Worm (Caenorhabditis elegans) whole organism, late embryonic: ENCODE results near the gene ZK856.4.

Experiments
- C08G9.2 ChIP-seq: sonication (generic microtip); optimal IDR thresholded peaks from 2 replicates; lab custom pipeline; 2016; ENCODE audit warnings: mild to moderate bottlenecking, missing genetic modification characterization, moderate library complexity, missing compliant biosample characterization
- C38D4.7 ChIP-seq: fragments of 200-800 bp; sonication (Bioruptor generic); optimal IDR thresholded peaks from 2 replicates; lab custom pipeline; 2018; ENCODE audit warnings: mild to moderate bottlenecking, missing genetic modification characterization, moderate library complexity, missing compliant biosample characterization
- K09A11.1 ChIP-seq: sonication (generic microtip); optimal IDR thresholded peaks from 2 replicates; lab custom pipeline; 2017; ENCODE audit warnings: antibody characterized with exemption, mild to moderate bottlenecking, missing genetic modification characterization, missing compliant biosample characterization; ENCODE audit not compliant: insufficient read depth
- T23F11.4 ChIP-seq: fragments of 200-800 bp; sonication (Bioruptor generic); optimal IDR thresholded peaks from 2 replicates; lab custom pipeline; 2018; ENCODE audit warnings: mild to moderate bottlenecking, missing genetic modification characterization, missing compliant biosample characterization
- Y22D7AL.16 ChIP-seq: sonication (generic microtip); optimal IDR thresholded peaks from 2 replicates; lab custom pipeline; 2016; ENCODE audit warnings: missing genetic modification characterization, missing compliant biosample characterization
- ceh-14 ChIP-seq: sonication (generic microtip); optimal IDR thresholded peaks from 2 replicates; lab custom pipeline; 2016; ENCODE audit warnings: missing genotype, missing genetic modification characterization, missing compliant biosample characterization
- ceh-19 ChIP-seq: fragments of 200-800 bp; sonication (Bioruptor generic); optimal IDR thresholded peaks from 2 replicates; lab custom pipeline; 2018; ENCODE audit warnings: mild to moderate bottlenecking, missing genetic modification characterization, missing compliant biosample characterization
- ceh-2 ChIP-seq: sonication (generic microtip); optimal IDR thresholded peaks from 2 replicates; lab custom pipeline; 2016; ENCODE audit warnings: missing genotype, missing genetic modification characterization, missing compliant biosample characterization
- ceh-22 ChIP-seq: sonication (generic microtip); optimal IDR thresholded peaks from 2 replicates; lab custom pipeline; 2017; ENCODE audit warnings: missing biosample characterization, missing genetic modification characterization
- ceh-24 ChIP-seq: sonication (generic microtip); optimal IDR thresholded peaks from 2 replicates; lab custom pipeline; 2016; ENCODE audit warnings: mild to moderate bottlenecking, missing genetic modification characterization, missing compliant biosample characterization
- ceh-31 ChIP-seq: sonication (generic microtip); optimal IDR thresholded peaks from 2 replicates; lab custom pipeline; 2016; ENCODE audit warnings: missing genetic modification characterization, missing compliant biosample characterization
- ceh-45 ChIP-seq: fragments of 200-800 bp; sonication (Bioruptor generic); IDR thresholded peaks from 2 replicates; pipeline ENCODE4 v1.3.6; 2022; ENCODE audit warnings: missing genetic modification reagents, missing genetic modification characterization, missing compliant biosample characterization
- che-1 ChIP-seq: sonication (generic microtip); optimal IDR thresholded peaks from 2 replicates; lab custom pipeline; 2016; ENCODE audit warnings: mild to moderate bottlenecking, missing genetic modification characterization, missing compliant biosample characterization
- dve-1 ChIP-seq: sonication (generic microtip); optimal IDR thresholded peaks from 2 replicates; lab custom pipeline; 2017; ENCODE audit warnings: antibody characterized with exemption, mild to moderate bottlenecking, missing genetic modification characterization, missing compliant biosample characterization
- elt-2 ChIP-seq: sonication (generic microtip); optimal IDR thresholded peaks from 2 replicates; lab custom pipeline; 2016; ENCODE audit warnings: missing genetic modification reagents, missing genetic modification characterization, missing compliant biosample characterization
- elt-4 ChIP-seq: sonication (generic microtip); optimal IDR thresholded peaks from 2 replicates; lab custom pipeline; 2016; ENCODE audit warnings: missing genetic modification characterization, missing compliant biosample characterization
- fkh-10 ChIP-seq: fragments of 150-350 bp; optimal IDR thresholded peaks from 2 replicates; lab custom pipeline; 2014; ENCODE audit warnings: missing biosample characterization, missing genetic modification reagents, missing genetic modification characterization
- gmeb-2 ChIP-seq: sonication (generic microtip); optimal IDR thresholded peaks from 2 replicates; lab custom pipeline; 2016; ENCODE audit warnings: missing genetic modification characterization, inconsistent platforms, missing compliant biosample characterization
- hlh-13 ChIP-seq: fragments of 200-800 bp; sonication (Bioruptor generic); optimal IDR thresholded peaks from 2 replicates; lab custom pipeline; 2018; ENCODE audit warnings: mild to moderate bottlenecking, missing genetic modification characterization, missing compliant biosample characterization
- hlh-15 ChIP-seq: sonication (generic microtip); optimal IDR thresholded peaks from 2 replicates; lab custom pipeline; 2016; ENCODE audit warnings: missing genetic modification characterization, missing compliant biosample characterization
- hlh-8 ChIP-seq: sonication (generic microtip); optimal IDR thresholded peaks from 2 replicates; lab custom pipeline; 2016; ENCODE audit warnings: missing genotype, missing genetic modification characterization, missing compliant biosample characterization
- lim-6 ChIP-seq: sonication (generic microtip); optimal IDR thresholded peaks from 2 replicates; lab custom pipeline; 2016; ENCODE audit warnings: missing genetic modification characterization, missing compliant biosample characterization
- nfya-1 ChIP-seq: sonication (generic microtip); optimal IDR thresholded peaks from 2 replicates; lab custom pipeline; 2017; ENCODE audit warnings: missing genetic modification characterization, mild to moderate bottlenecking, missing compliant biosample characterization, antibody characterized with exemption, moderate library complexity
- nhr-232 ChIP-seq: sonication (generic microtip); optimal IDR thresholded peaks from 2 replicates; lab custom pipeline; 2016; ENCODE audit warnings: missing genetic modification characterization, missing compliant biosample characterization
- pag-3 ChIP-seq: sonication (generic microtip); optimal IDR thresholded peaks from 2 replicates; lab custom pipeline; 2016; ENCODE audit warnings: missing compliant biosample characterization, missing genetic modification characterization, borderline replicate concordance
- pat-9 ChIP-seq: fragments of 200-800 bp; sonication (Bioruptor generic); optimal IDR thresholded peaks from 2 replicates; lab custom pipeline; 2018; ENCODE audit warnings: mild to moderate bottlenecking, missing genetic modification characterization, moderate library complexity, missing compliant biosample characterization
- pax-1 ChIP-seq: fragments of 150-350 bp; optimal IDR thresholded peaks from 2 replicates; lab custom pipeline; 2014; ENCODE audit warnings: missing biosample characterization, missing genetic modification characterization
- pros-1 ChIP-seq: fragments of 150-350 bp; optimal IDR thresholded peaks from 2 replicates; lab custom pipeline; 2014; ENCODE audit warnings: missing biosample characterization, missing genetic modification reagents, missing genetic modification characterization
- rnt-1 ChIP-seq: sonication (generic microtip); optimal IDR thresholded peaks from 2 replicates; lab custom pipeline; 2016; ENCODE audit warnings: missing genetic modification characterization, missing compliant biosample characterization
- sox-2 ChIP-seq: fragments of 200-800 bp; sonication (Bioruptor generic); IDR thresholded peaks from 2 replicates; pipeline ENCODE4 v1.3.6; 2022; ENCODE audit warnings: missing genetic modification reagents, missing genetic modification characterization, missing compliant biosample characterization
- sox-4 ChIP-seq: sonication (generic microtip); optimal IDR thresholded peaks from 2 replicates; lab custom pipeline; 2017; ENCODE audit warnings: mild to moderate bottlenecking, missing genetic modification characterization, inconsistent platforms, missing compliant biosample characterization
- syd-9 ChIP-seq: sonication (generic microtip); optimal IDR thresholded peaks from 2 replicates; lab custom pipeline; 2016; ENCODE audit warnings: mild to moderate bottlenecking, missing genetic modification characterization, moderate library complexity, missing compliant biosample characterization
- tbx-2 ChIP-seq: sonication (generic microtip); optimal IDR thresholded peaks from 2 replicates; lab custom pipeline; 2016; ENCODE audit warnings: missing genetic modification characterization, missing compliant biosample characterization
- tbx-7 ChIP-seq: sonication (generic microtip); optimal IDR thresholded peaks from 2 replicates; lab custom pipeline; 2016; ENCODE audit warnings: missing genotype, missing genetic modification characterization, missing compliant biosample characterization
- unc-3 ChIP-seq, 2 experiments: fragments of 200-800 bp in 1 of 2; sonication (Bioruptor generic) in 1 of 2; sonication (generic microtip) in 1 of 2; conservative IDR thresholded peaks in 1 of 2; optimal IDR thresholded peaks in 1 of 2; 2 replicates each; pipeline versions ENCODE4 v1.3.6 to Lab custom; 2016 to 2022; ENCODE audit warnings: missing compliant biosample characterization in 2 of 2, missing genetic modification characterization in 2 of 2, missing genetic modification reagents in 1 of 2
- unc-42 ChIP-seq: sonication (generic microtip); optimal IDR thresholded peaks from 2 replicates; lab custom pipeline; 2016; ENCODE audit warnings: missing genotype, missing genetic modification characterization, missing compliant biosample characterization
- unc-86 ChIP-seq: sonication (generic microtip); optimal IDR thresholded peaks from 2 replicates; lab custom pipeline; 2016; ENCODE audit warnings: missing genetic modification characterization, missing compliant biosample characterization

The ZK856.4 gene

ce11 chrV:10202340-10202739 lies 19.3 kb downstream of the ZK856.4 start:
- TF ChIP-seq rnt-1 (tag; lab: Kevin White, UChicago) (no peak), ceh-14 (tag; lab: Kevin White, UChicago) (no peak), elt-2 (tag; lab: Kevin White, UChicago) (no peak), tbx-7 (tag; lab: Kevin White, UChicago) (no peak), pag-3 (tag; lab: Kevin White, UChicago) (no peak), ceh-24 (tag; lab: Kevin White, UChicago) (no peak), tbx-2 (tag; lab: Kevin White, UChicago) (no peak), unc-3 (GFP tag; conservative IDR thresholded peaks at IDR 0.05; lab: Robert Waterston, UW) (no peak), unc-3 (tag; optimal IDR thresholded peaks at IDR 0.05; lab: Kevin White, UChicago) (no peak), lim-6 (tag; lab: Kevin White, UChicago) (no peak), C38D4.7 (GFP tag; lab: Kevin White, UChicago) (no peak), Y22D7AL.16 (tag; lab: Kevin White, UChicago) (no peak), elt-4 (tag; lab: Kevin White, UChicago) (no peak), pros-1 (tag; lab: Kevin White, UChicago) (no peak)

- TF ChIP-seq elt-2 (tag; lab: Kevin White, UChicago) (peak; percentile 41), unc-86 (tag; lab: Kevin White, UChicago) (no peak), lim-6 (tag; lab: Kevin White, UChicago) (no peak), sox-2 (GFP tag; lab: Robert Waterston, UW) (no peak), pag-3 (tag; lab: Kevin White, UChicago) (no peak), T23F11.4 (no peak), ceh-2 (tag; lab: Kevin White, UChicago) (no peak), unc-3 (GFP tag; conservative IDR thresholded peaks at IDR 0.05; lab: Robert Waterston, UW) (no peak), unc-3 (tag; optimal IDR thresholded peaks at IDR 0.05; lab: Kevin White, UChicago) (no peak)
Observed at ce11 chrV:10203435-10204009, 20.4 kb downstream of the ZK856.4 start, which contains the start of gene chpf-1. Gene chpf-1 (minus strand): TSS chrV:10203485.

ce11 chrV:10204863-10205338 lies 21.8 kb downstream of the ZK856.4 start, which contains the start of the genes ZK856.19 and ZK856.11:
Gene ZK856.19 (minus strand): TSS chrV:10204913.
Gene ZK856.11 (minus strand): TSS chrV:10204938.
- TF ChIP-seq T23F11.4 (no peak), K09A11.1 (tag; lab: Kevin White, UChicago) (no peak), unc-86 (tag; lab: Kevin White, UChicago) (no peak), hlh-13 (no peak), ceh-19 (no peak), unc-42 (tag; lab: Kevin White, UChicago) (peak; percentile 20), C08G9.2 (tag; lab: Kevin White, UChicago) (no peak), nfya-1 (tag; lab: Kevin White, UChicago) (peak; percentile 21), che-1 (no peak), dve-1 (tag; lab: Kevin White, UChicago) (no peak), ceh-45 (GFP tag; lab: Robert Waterston, UW) (no peak), hlh-15 (tag; lab: Kevin White, UChicago) (no peak), syd-9 (tag; lab: Kevin White, UChicago) (no peak), pag-3 (tag; lab: Kevin White, UChicago) (no peak)
- TF ChIP-seq, all 69 proteins: peak for 2

- TF ChIP-seq tbx-2 (tag; lab: Kevin White, UChicago) (no peak), ceh-45 (GFP tag; lab: Robert Waterston, UW) (no peak)
Observed at ce11 chrV:10205483-10205882, 22.4 kb downstream of the ZK856.4 start, which contains the start of gene ZK856.16. Gene ZK856.16 (minus strand): TSS chrV:10205583.

- TF ChIP-seq che-1 (no peak), ceh-22 (no peak), pax-1 (tag; lab: Kevin White, UChicago) (no peak), gmeb-2 (tag; lab: Kevin White, UChicago) (no peak), pat-9 (tag; lab: Kevin White, UChicago) (no peak), unc-86 (tag; lab: Kevin White, UChicago) (no peak), sox-4 (tag; lab: Kevin White, UChicago) (no peak), hlh-8 (tag; lab: Kevin White, UChicago) (no peak), elt-2 (tag; lab: Kevin White, UChicago) (no peak), nhr-232 (tag; lab: Kevin White, UChicago) (no peak), C38D4.7 (GFP tag; lab: Kevin White, UChicago) (no peak), fkh-10 (no peak), ceh-45 (GFP tag; lab: Robert Waterston, UW) (no peak), ceh-31 (tag; lab: Kevin White, UChicago) (no peak)
Observed at ce11 chrV:10206502-10206901, 23.4 kb downstream of the ZK856.4 start, which contains the start of gene rpc-25. Gene rpc-25 (minus strand): TSS chrV:10206602.
